Fruit fly (Drosophila melanogaster) whole organism, adult: ENCODE data around the gene CG18581.

Experiments used
- CG11617 ChIP-seq: fragments of 200-800 bp; sonication (Bioruptor generic); optimal IDR thresholded peaks from 2 replicates; lab custom pipeline; 2017; ENCODE audit warnings: mild to moderate bottlenecking, missing biosample characterization, missing genetic modification reagents, missing genetic modification characterization
- CG12768 ChIP-seq: fragments of 200-800 bp; sonication (Bioruptor generic); optimal IDR thresholded peaks from 2 replicates; lab custom pipeline; 2017; ENCODE audit warnings: missing biosample characterization, missing genetic modification characterization, mild to moderate bottlenecking, moderate library complexity, missing genetic modification reagents
- CG14711 ChIP-seq: fragments of 200-800 bp; sonication (Bioruptor generic); optimal IDR thresholded peaks from 2 replicates; lab custom pipeline; 2018; ENCODE audit warnings: missing biosample characterization, mild to moderate bottlenecking, missing genetic modification characterization, moderate library complexity
- CG1620 ChIP-seq: fragments of 200-800 bp; sonication (Bioruptor generic); optimal IDR thresholded peaks from 2 replicates; lab custom pipeline; 2016; ENCODE audit warnings: missing biosample characterization, missing genetic modification characterization
- CG33017 ChIP-seq: fragments of 200-800 bp; sonication (Bioruptor generic); optimal IDR thresholded peaks from 2 replicates; lab custom pipeline; 2018; ENCODE audit warnings: missing biosample characterization, mild to moderate bottlenecking, missing genetic modification characterization, moderate library complexity
- CG5204 ChIP-seq: fragments of 200-800 bp; sonication (Bioruptor generic); optimal IDR thresholded peaks from 2 replicates; lab custom pipeline; 2016; ENCODE audit warnings: missing biosample characterization, missing genetic modification characterization
- CG7045 ChIP-seq: fragments of 200-800 bp; sonication (Bioruptor generic); optimal IDR thresholded peaks from 2 replicates; lab custom pipeline; 2017; ENCODE audit warnings: missing biosample characterization, mild to moderate bottlenecking, missing genetic modification characterization
- CG7101 ChIP-seq: fragments of 200-800 bp; sonication (Bioruptor generic); optimal IDR thresholded peaks from 2 replicates; lab custom pipeline; 2018; ENCODE audit warnings: missing biosample characterization, mild to moderate bottlenecking, missing genetic modification characterization, moderate library complexity
- Clk ChIP-seq: fragments of 200-800 bp; sonication (Bioruptor generic); optimal IDR thresholded peaks from 2 replicates; lab custom pipeline; 2017; ENCODE audit warnings: missing biosample characterization, missing genetic modification characterization
- Crg-1 ChIP-seq: fragments of 200-800 bp; sonication (Bioruptor generic); optimal IDR thresholded peaks from 2 replicates; lab custom pipeline; 2016; ENCODE audit warnings: missing biosample characterization, missing genetic modification characterization
- Hr96 ChIP-seq: fragments of 200-800 bp; sonication (Bioruptor generic); optimal IDR thresholded peaks from 2 replicates; lab custom pipeline; 2016; ENCODE audit warnings: missing biosample characterization, missing genetic modification characterization
- Mnt ChIP-seq: fragments of 200-800 bp; sonication (Bioruptor generic); optimal IDR thresholded peaks from 2 replicates; lab custom pipeline; 2016; ENCODE audit warnings: missing biosample characterization, mild to moderate bottlenecking, missing genetic modification characterization
- bab1 ChIP-seq: fragments of 200-800 bp; sonication (Bioruptor generic); optimal IDR thresholded peaks from 3 replicates; lab custom pipeline; 2019; ENCODE audit warnings: missing biosample characterization, mild to moderate bottlenecking, missing genetic modification characterization, moderate library complexity
- cic ChIP-seq: fragments of 200-800 bp; sonication (Bioruptor generic); optimal IDR thresholded peaks from 2 replicates; lab custom pipeline; 2017; ENCODE audit warnings: missing biosample characterization, mild to moderate bottlenecking, missing genetic modification characterization, moderate library complexity
- cnc ChIP-seq, 2 experiments: fragments of >200 bp; optimal IDR thresholded peaks; 2 replicates each; lab custom pipeline; 2017
- kay ChIP-seq: fragments of 200-800 bp; sonication (Bioruptor generic); peaks from one replicate; lab custom pipeline; 2016; ENCODE audit warnings: missing biosample characterization, missing genetic modification characterization, borderline replicate concordance
- ovo ChIP-seq: fragments of 200-800 bp; sonication (Bioruptor generic); optimal IDR thresholded peaks from 2 replicates; lab custom pipeline; 2016; ENCODE audit warnings: missing biosample characterization, missing genetic modification characterization
- pad ChIP-seq: fragments of 200-800 bp; sonication (Bioruptor generic); optimal IDR thresholded peaks from 3 replicates; lab custom pipeline; 2017; ENCODE audit warnings: missing biosample characterization, missing genetic modification characterization, mild to moderate bottlenecking, moderate library complexity, missing genetic modification reagents
- tj ChIP-seq: fragments of 200-800 bp; sonication (Bioruptor generic); optimal IDR thresholded peaks from 3 replicates; lab custom pipeline; 2017; ENCODE audit warnings: missing biosample characterization, mild to moderate bottlenecking, missing genetic modification characterization, moderate library complexity
- toe ChIP-seq: fragments of 200-800 bp; sonication (Bioruptor generic); optimal IDR thresholded peaks from 2 replicates; lab custom pipeline; 2016; ENCODE audit warnings: missing biosample characterization, missing genetic modification characterization

CG18581 gene

DNA sequence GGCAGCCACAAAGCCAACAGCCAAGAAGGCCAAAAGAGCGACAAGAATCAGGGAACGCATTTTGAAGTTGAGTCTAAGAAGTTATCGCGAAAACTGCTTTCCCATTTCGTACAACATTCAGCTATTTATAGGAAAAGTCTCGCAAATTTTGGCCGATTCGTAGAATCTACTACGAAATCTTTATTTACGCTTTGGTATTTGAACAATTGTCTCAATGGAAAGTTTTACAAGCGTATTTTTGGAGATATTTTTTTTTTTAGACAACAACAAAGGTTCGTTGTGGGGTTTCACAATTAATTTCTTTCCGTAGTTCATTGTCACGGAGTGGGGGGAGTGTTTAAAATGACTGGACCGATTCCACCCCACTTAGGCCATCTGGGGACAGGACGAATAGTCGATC lies 697 bp upstream of the CG18581 start, which contains the start of gene CG12310:
Gene CG12310 (minus strand): TSS at position 101 of the 400 bp plus-strand sequence.
- TF ChIP-seq CG7101 (tag; lab: Kevin White, UChicago) = no peak
- TF ChIP-seq CG12768 = no peak
- TF ChIP-seq kay (GFP tag; lab: Kevin White, UChicago) = no peak
- TF ChIP-seq Hr96 (GFP tag; lab: Kevin White, UChicago) = no peak
- no peak for TF ChIP-seq tj (GFP tag; lab: Kevin White, UChicago)
- TF ChIP-seq Crg-1 (GFP tag; lab: Kevin White, UChicago) = no peak
- no peak for TF ChIP-seq Mnt (GFP tag; lab: Kevin White, UChicago)
- TF ChIP-seq CG11617 (GFP tag; lab: Kevin White, UChicago) = no peak
- no peak for TF ChIP-seq CG14711 (tag; lab: Kevin White, UChicago)
- TF ChIP-seq cnc (optimal IDR thresholded peaks at IDR 0.05; lab: Kevin White, UChicago) = no peak

DNA sequence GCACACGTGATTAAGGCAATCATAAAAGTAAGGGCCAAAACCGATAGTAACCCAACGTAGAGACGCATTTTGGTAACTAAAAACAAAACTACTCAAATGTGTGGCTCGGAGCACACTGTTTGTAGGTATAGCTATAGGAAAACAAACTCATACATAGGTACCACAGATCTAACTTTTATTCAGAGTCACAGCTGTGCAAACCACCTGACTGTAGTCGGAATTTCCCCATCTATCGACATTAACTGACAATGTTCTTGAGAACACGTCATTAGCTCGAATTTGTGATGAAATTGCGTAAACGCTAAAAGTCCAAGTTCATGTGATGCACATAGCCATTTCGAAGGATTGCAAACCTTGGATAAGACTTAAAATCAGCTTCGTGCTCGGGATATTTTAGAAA lies 614 bp downstream of the CG18581 start, which contains the start of gene CG43678:
Gene CG43678 (minus strand): TSS at position 101 of the 400 bp plus-strand sequence.
- TF ChIP-seq CG33017 (tag; lab: Kevin White, UChicago) (no peak), pad (no peak), cnc (optimal IDR thresholded peaks at IDR 0.05; lab: Kevin White, UChicago) (no peak), Mnt (GFP tag; lab: Kevin White, UChicago) (no peak), Clk (no peak)

dm6 chr3L:15048091-15048490 lies 1.9 kb downstream of the CG18581 start:
- TF ChIP-seq Mnt (GFP tag; lab: Kevin White, UChicago) (no peak), CG11617 (GFP tag; lab: Kevin White, UChicago) (no peak), pad (no peak), tj (GFP tag; lab: Kevin White, UChicago) (no peak), toe (GFP tag; lab: Kevin White, UChicago) (no peak), CG33017 (tag; lab: Kevin White, UChicago) (no peak), Clk (no peak), CG1620 (no peak)

dm6 chr3L:15047606-15048005 lies 2.4 kb downstream of the CG18581 start:
- TF ChIP-seq cnc (optimal IDR thresholded peaks at IDR 0.05; lab: Kevin White, UChicago) = no peak
- no peak for TF ChIP-seq CG7045
- no peak for TF ChIP-seq CG14711 (tag; lab: Kevin White, UChicago)
- TF ChIP-seq bab1 = no peak
- no peak for TF ChIP-seq CG5204 (GFP tag; lab: Kevin White, UChicago)
- no peak for TF ChIP-seq CG12768
- TF ChIP-seq ovo = no peak
- no peak for TF ChIP-seq Hr96 (GFP tag; lab: Kevin White, UChicago)
- no peak for TF ChIP-seq CG33017 (tag; lab: Kevin White, UChicago)
- no peak for TF ChIP-seq Mnt (GFP tag; lab: Kevin White, UChicago)
- no peak for TF ChIP-seq CG7101 (tag; lab: Kevin White, UChicago)
- no peak for TF ChIP-seq Crg-1 (GFP tag; lab: Kevin White, UChicago)
- TF ChIP-seq cic (GFP tag; lab: Kevin White, UChicago) = no peak

dm6 chr3L:15045114-15045513 lies 4.9 kb downstream of the CG18581 start:
- TF ChIP-seq Hr96 (GFP tag; lab: Kevin White, UChicago) (no peak), kay (GFP tag; lab: Kevin White, UChicago) (no peak), Mnt (GFP tag; lab: Kevin White, UChicago) (no peak), Crg-1 (GFP tag; lab: Kevin White, UChicago) (no peak), ovo (no peak), tj (GFP tag; lab: Kevin White, UChicago) (no peak), cic (GFP tag; lab: Kevin White, UChicago) (no peak), CG7045 (no peak), CG5204 (GFP tag; lab: Kevin White, UChicago) (no peak), CG7101 (tag; lab: Kevin White, UChicago) (no peak), CG1620 (no peak), Clk (no peak), pad (no peak), cnc (optimal IDR thresholded peaks at IDR 0.05; lab: Kevin White, UChicago) (no peak)

dm6 chr3L:15043874-15044336 lies 6.1 kb downstream of the CG18581 start, which contains the start of gene ind:
Gene ind, minus strand, starts transcription at chr3L:15043924.
- no peak for TF ChIP-seq Mnt (GFP tag; lab: Kevin White, UChicago)
- no peak for TF ChIP-seq CG12768
- TF ChIP-seq bab1 = no peak
- TF ChIP-seq CG7101 (tag; lab: Kevin White, UChicago) = no peak
- TF ChIP-seq Crg-1 (GFP tag; lab: Kevin White, UChicago) = no peak
- TF ChIP-seq kay (GFP tag; lab: Kevin White, UChicago) = no peak
- no peak for TF ChIP-seq cic (GFP tag; lab: Kevin White, UChicago)
- no peak for TF ChIP-seq toe (GFP tag; lab: Kevin White, UChicago)
- TF ChIP-seq CG5204 (GFP tag; lab: Kevin White, UChicago) = no peak
- no peak for TF ChIP-seq CG33017 (tag; lab: Kevin White, UChicago)
- no peak for TF ChIP-seq Hr96 (GFP tag; lab: Kevin White, UChicago)
- TF ChIP-seq cnc (optimal IDR thresholded peaks at IDR 0.05; lab: Kevin White, UChicago) = no peak
- TF ChIP-seq CG1620 = no peak
- TF ChIP-seq CG7045 = no peak
- no peak for TF ChIP-seq CG14711 (tag; lab: Kevin White, UChicago)
- TF ChIP-seq tj (GFP tag; lab: Kevin White, UChicago) = no peak
- TF ChIP-seq Clk = no peak

dm6 chr3L:15043465-15043864 lies 6.5 kb downstream of the CG18581 start:
- TF ChIP-seq CG14711 (tag; lab: Kevin White, UChicago) (no peak), cnc (optimal IDR thresholded peaks at IDR 0.05; lab: Kevin White, UChicago) (no peak), CG12768 (no peak), CG33017 (tag; lab: Kevin White, UChicago) (no peak), Hr96 (GFP tag; lab: Kevin White, UChicago) (no peak), Crg-1 (GFP tag; lab: Kevin White, UChicago) (no peak), CG1620 (no peak), Mnt (GFP tag; lab: Kevin White, UChicago) (no peak)
